Worm (Caenorhabditis elegans) whole organism, late embryonic: ENCODE data around the gene rab-33.

Experiments used
- F13H6.1 ChIP-seq: sonication (generic microtip); optimal IDR thresholded peaks from 2 replicates; lab custom pipeline; 2016; ENCODE audit warnings: missing genetic modification characterization, missing compliant biosample characterization
- ama-1 ChIP-seq: fragments of 150-350 bp; optimal IDR thresholded peaks from 2 replicates; lab custom pipeline; 2014
- eyg-1 ChIP-seq: sonication (generic microtip); optimal IDR thresholded peaks from 2 replicates; lab custom pipeline; 2016; ENCODE audit warnings: missing genotype, missing genetic modification characterization, missing compliant biosample characterization
- hlh-15 ChIP-seq: sonication (generic microtip); optimal IDR thresholded peaks from 2 replicates; lab custom pipeline; 2016; ENCODE audit warnings: missing genetic modification characterization, missing compliant biosample characterization
- hlh-30 ChIP-seq: sonication (generic microtip); optimal IDR thresholded peaks from 2 replicates; lab custom pipeline; 2017; ENCODE audit warnings: antibody characterized with exemption, missing genetic modification characterization, missing compliant biosample characterization; ENCODE audit not compliant: insufficient read depth
- mec-3 ChIP-seq: sonication (generic microtip); optimal IDR thresholded peaks from 2 replicates; lab custom pipeline; 2016; ENCODE audit warnings: borderline replicate concordance, missing genetic modification characterization, missing compliant biosample characterization
- nfya-1 ChIP-seq: sonication (generic microtip); optimal IDR thresholded peaks from 2 replicates; lab custom pipeline; 2017; ENCODE audit warnings: missing genetic modification characterization, mild to moderate bottlenecking, missing compliant biosample characterization, antibody characterized with exemption, moderate library complexity
- nhr-11 ChIP-seq: fragments of 150-350 bp; optimal IDR thresholded peaks from 2 replicates; lab custom pipeline; 2014; ENCODE audit warnings: missing biosample characterization, missing genetic modification characterization
- pqm-1 ChIP-seq: sonication (generic microtip); optimal IDR thresholded peaks from 2 replicates; lab custom pipeline; 2016; ENCODE audit warnings: missing genetic modification characterization, missing compliant biosample characterization
- rnt-1 ChIP-seq: sonication (generic microtip); optimal IDR thresholded peaks from 2 replicates; lab custom pipeline; 2016; ENCODE audit warnings: missing genetic modification characterization, missing compliant biosample characterization
- tbx-2 ChIP-seq: sonication (generic microtip); optimal IDR thresholded peaks from 2 replicates; lab custom pipeline; 2016; ENCODE audit warnings: missing genetic modification characterization, missing compliant biosample characterization

ce11 chrIII:10503753-10504152 is at the start of gene rab-33:
- no peak for TF ChIP-seq eyg-1 (tag; lab: Kevin White, UChicago)
- TF ChIP-seq hlh-30, result no peak
- no peak for TF ChIP-seq tbx-2 (tag; lab: Kevin White, UChicago)
- no peak for TF ChIP-seq F13H6.1
- TF ChIP-seq mec-3 (tag; lab: Kevin White, UChicago), result no peak
- no peak for TF ChIP-seq ama-1
- TF ChIP-seq pqm-1, result no peak
- TF ChIP-seq nhr-11 (tag; lab: Kevin White, UChicago), result no peak
- TF ChIP-seq hlh-15, result no peak
- TF ChIP-seq nfya-1 (tag; lab: Kevin White, UChicago), result no peak
- TF ChIP-seq rnt-1 (tag; lab: Kevin White, UChicago), result no peak
